Fruit fly (Drosophila melanogaster): ENCODE data around the gene CG14689.

CG14689 gene

DNA sequence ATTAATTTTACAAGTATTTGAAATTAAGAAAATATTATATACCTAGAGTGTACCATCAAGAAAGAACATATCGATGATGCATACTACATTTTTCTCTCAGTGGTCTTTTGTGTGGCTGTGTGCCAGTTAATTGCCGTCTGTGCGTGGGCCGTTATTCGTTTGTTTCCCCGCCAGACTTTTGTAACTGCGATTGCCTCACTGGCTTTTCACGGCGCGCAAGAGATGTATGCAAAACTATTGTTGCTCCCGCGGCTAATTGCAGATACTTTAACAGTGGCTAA, 29.4 kb downstream of the CG14689 start (continued):
- TF ChIP-seq da (GFP tag; optimal IDR thresholded peaks at IDR 0.05) (no peak), CG17802 (tag; optimal IDR thresholded peaks at IDR 0.05) (no peak), CG11398 (GFP tag; optimal IDR thresholded peaks at IDR 0.05) (no peak), nerfin-1 (tag; optimal IDR thresholded peaks at IDR 0.05) (no peak), dimm (GFP tag; IDR thresholded peaks at IDR 0.05) (no peak), ranshi (GFP tag; IDR thresholded peaks at IDR 0.05) (peak; percentile 65), her (GFP tag; optimal IDR thresholded peaks at IDR 0.05) (no peak), CG1832 (GFP tag; optimal IDR thresholded peaks at IDR 0.05) (no peak), lab (GFP tag; optimal IDR thresholded peaks at IDR 0.05) (peak; percentile 41), CG18476 (GFP tag; optimal IDR thresholded peaks at IDR 0.05) (no peak), CG4617 (GFP tag; optimal IDR thresholded peaks at IDR 0.05; ENCODE audit: borderline replicate concordance) (no peak), pb (GFP tag; optimal IDR thresholded peaks at IDR 0.05) (no peak), CG8359 (GFP tag; optimal IDR thresholded peaks at IDR 0.05; ENCODE audit: borderline replicate concordance) (peak; percentile 19), sd (tag; optimal IDR thresholded peaks at IDR 0.05) (no peak), dmrt99B (tag; optimal IDR thresholded peaks at IDR 0.05) (no peak), CG34376 (GFP tag; optimal IDR thresholded peaks at IDR 0.05) (no peak), fd102C (GFP tag; optimal IDR thresholded peaks at IDR 0.05) (peak; percentile 28), Kr (GFP tag; optimal IDR thresholded peaks at IDR 0.05) (no peak), abd-A (tag; optimal IDR thresholded peaks at IDR 0.05) (no peak), CG31388 (GFP tag; optimal IDR thresholded peaks at IDR 0.05) (no peak), MBD-R2 (GFP tag; IDR thresholded peaks at IDR 0.05) (no peak), CG10565 (GFP tag; optimal IDR thresholded peaks at IDR 0.05) (no peak), D19A (tag; optimal IDR thresholded peaks at IDR 0.05) (no peak), emc (GFP tag; optimal IDR thresholded peaks at IDR 0.05) (no peak), zen (tag; optimal IDR thresholded peaks at IDR 0.05) (peak; percentile 82), zen2 (GFP tag; IDR thresholded peaks at IDR 0.05; ENCODE audit: partially characterized antibody) (no peak), z (GFP tag; IDR thresholded peaks at IDR 0.05) (peak; percentile 67; the same call in 2 of the 3 replicates), mld (GFP tag; IDR thresholded peaks at IDR 0.05; ENCODE audit: partially characterized antibody) (no peak), CG16863 (GFP tag; optimal IDR thresholded peaks at IDR 0.05) (no peak), Ets97D (GFP tag; optimal IDR thresholded peaks at IDR 0.05) (no peak), jigr1 (GFP tag; IDR thresholded peaks at IDR 0.05) (no peak), Stat92E (GFP tag; optimal IDR thresholded peaks at IDR 0.05) (no peak), zfh1 (GFP tag; IDR thresholded peaks at IDR 0.05) (peak; percentile 77), CG1529 (GFP tag; optimal IDR thresholded peaks at IDR 0.05) (no peak), CG6175 (GFP tag; IDR thresholded peaks at IDR 0.05) (no peak), CG8290 (GFP tag; optimal IDR thresholded peaks at IDR 0.05) (no peak), CG8290 (tag; optimal IDR thresholded peaks at IDR 0.05) (no peak), unc-4 (GFP tag; IDR thresholded peaks at IDR 0.05; ENCODE audit: partially characterized antibody) (no peak), lbe (GFP tag; optimal IDR thresholded peaks at IDR 0.05) (no peak), CG12744 (GFP tag; optimal IDR thresholded peaks at IDR 0.05) (no peak), CG18599 (GFP tag; optimal IDR thresholded peaks at IDR 0.05) (no peak), gcm2 (GFP tag; optimal IDR thresholded peaks at IDR 0.05) (no peak), CG34224 (GFP tag; IDR thresholded peaks at IDR 0.05; ENCODE audit: partially characterized antibody) (no peak), CG6813 (GFP tag; optimal IDR thresholded peaks at IDR 0.05) (no peak), Ada2b (GFP tag; IDR thresholded peaks at IDR 0.05) (peak; percentile 79), CG30431 (GFP tag; optimal IDR thresholded peaks at IDR 0.05) (peak; percentile 62), CG3407 (GFP tag; optimal IDR thresholded peaks at IDR 0.05) (no peak), CG12942 (GFP tag; optimal IDR thresholded peaks at IDR 0.05) (peak; percentile 35), ab (GFP tag; optimal IDR thresholded peaks at IDR 0.05) (no peak), Aef1 (GFP tag; IDR thresholded peaks at IDR 0.05) (no peak; the same call in 2 of the 3 replicates), CG7372 (GFP tag; IDR thresholded peaks at IDR 0.05) (no peak; the same call in 1 of the 2 replicates), Xrp1 (GFP tag; IDR thresholded peaks at IDR 0.05) (peak; percentile 79)

Data from whole organism, embryonic.